Fruit fly (Drosophila melanogaster) whole organism, embryonic: ENCODE data around the gene CG31019.

Experiments
- Bdp1 ChIP-seq: fragments of 200-800 bp; sonication (Bioruptor generic); optimal IDR thresholded peaks from 3 replicates; lab custom pipeline; 2016; ENCODE audit warnings: missing biosample characterization, missing genetic modification characterization
- C15 ChIP-seq: fragments of 200-800 bp; sonication (Bioruptor generic); IDR thresholded peaks from 3 replicates; pipeline ENCODE4 v1.3.6; 2022; ENCODE audit warnings: missing biosample characterization, missing genetic modification characterization
- CG10209 ChIP-seq: fragments of 200-800 bp; sonication (Bioruptor generic); optimal IDR thresholded peaks from 3 replicates; lab custom pipeline; 2017; ENCODE audit warnings: missing biosample characterization, mild to moderate bottlenecking, missing genetic modification characterization, missing genetic modification reagents
- CG10565 ChIP-seq: fragments of 200-800 bp; sonication (Bioruptor generic); optimal IDR thresholded peaks from 3 replicates; lab custom pipeline; 2016; ENCODE audit warnings: missing biosample characterization, mild to moderate bottlenecking, missing genetic modification characterization
- CG11456 ChIP-seq: fragments of 200-800 bp; sonication (Bioruptor generic); IDR thresholded peaks from 3 replicates; pipeline ENCODE4 v1.3.6; 2022; ENCODE audit warnings: missing biosample characterization, missing genetic modification characterization
- CG11560 ChIP-seq: fragments of 200-800 bp; sonication (Bioruptor generic); IDR thresholded peaks from 3 replicates; pipeline ENCODE4 v1.3.6; 2022; ENCODE audit warnings: missing biosample characterization, missing genetic modification characterization
- CG1233 ChIP-seq: fragments of 200-800 bp; sonication (Bioruptor generic); optimal IDR thresholded peaks from 4 replicates; lab custom pipeline; 2018; ENCODE audit warnings: missing biosample characterization, mild to moderate bottlenecking, missing genetic modification characterization
- CG13775 ChIP-seq: fragments of 200-800 bp; sonication (Bioruptor generic); optimal IDR thresholded peaks from 3 replicates; lab custom pipeline; 2017; ENCODE audit warnings: missing biosample characterization, mild to moderate bottlenecking, missing genetic modification characterization
- CG14014 ChIP-seq: fragments of 200-800 bp; sonication (Bioruptor generic); IDR thresholded peaks from 2 replicates; pipeline ENCODE4 v1.3.6; 2022; ENCODE audit warnings: missing biosample characterization, missing genetic modification characterization
- CG15269 ChIP-seq: fragments of 200-800 bp; sonication (Bioruptor generic); optimal IDR thresholded peaks from 2 replicates; lab custom pipeline; 2018; ENCODE audit warnings: missing biosample characterization, mild to moderate bottlenecking, missing genetic modification characterization, moderate library complexity
- CG17359 ChIP-seq: fragments of 200-800 bp; sonication (Bioruptor generic); optimal IDR thresholded peaks from 3 replicates; lab custom pipeline; 2018; ENCODE audit warnings: missing biosample characterization, mild to moderate bottlenecking, missing genetic modification characterization, moderate library complexity
- CG18599 ChIP-seq: fragments of 200-800 bp; sonication (Bioruptor generic); optimal IDR thresholded peaks from 3 replicates; lab custom pipeline; 2017; ENCODE audit warnings: missing biosample characterization, missing genetic modification characterization, mild to moderate bottlenecking, moderate library complexity, missing genetic modification reagents
- CG18764 ChIP-seq: fragments of 200-800 bp; sonication (Bioruptor generic); optimal IDR thresholded peaks from 3 replicates; lab custom pipeline; 2016; ENCODE audit warnings: missing biosample characterization, missing genetic modification characterization
- CG30431 ChIP-seq: fragments of 200-800 bp; sonication (Bioruptor generic); optimal IDR thresholded peaks from 2 replicates; lab custom pipeline; 2017; ENCODE audit warnings: missing biosample characterization, missing genetic modification characterization
- CG34224 ChIP-seq: fragments of 200-800 bp; sonication (Bioruptor generic); IDR thresholded peaks from 3 replicates; pipeline ENCODE4 v1.3.6; 2022; ENCODE audit warnings: missing biosample characterization, missing genetic modification characterization; ENCODE audit not compliant: partially characterized antibody
- CG4282 ChIP-seq: fragments of 200-800 bp; sonication (Bioruptor generic); optimal IDR thresholded peaks from 2 replicates; lab custom pipeline; 2016; ENCODE audit warnings: missing biosample characterization, missing genetic modification characterization
- CG4328 ChIP-seq: fragments of 200-800 bp; sonication (Bioruptor generic); optimal IDR thresholded peaks from 3 replicates; lab custom pipeline; 2017; ENCODE audit warnings: missing biosample characterization, missing genetic modification reagents, missing genetic modification characterization
- CG5245 ChIP-seq: fragments of 200-800 bp; sonication (Bioruptor generic); optimal IDR thresholded peaks from 3 replicates; lab custom pipeline; 2016; ENCODE audit warnings: missing biosample characterization, missing genetic modification characterization
- CG6654 ChIP-seq: fragments of 200-800 bp; sonication (Bioruptor generic); optimal IDR thresholded peaks from 2 replicates; lab custom pipeline; 2017; ENCODE audit warnings: missing biosample characterization, mild to moderate bottlenecking, missing genetic modification characterization
- CG7928 ChIP-seq: fragments of 200-800 bp; sonication (Bioruptor generic); optimal IDR thresholded peaks from 2 replicates; lab custom pipeline; 2017; ENCODE audit warnings: missing biosample characterization, mild to moderate bottlenecking, missing genetic modification characterization
- CG8388 ChIP-seq: fragments of 200-800 bp; sonication (Bioruptor generic); optimal IDR thresholded peaks from 2 replicates; lab custom pipeline; 2019; ENCODE audit warnings: missing biosample characterization, mild to moderate bottlenecking, missing genetic modification characterization, moderate library complexity
- CG9609 ChIP-seq: fragments of 200-800 bp; sonication (Bioruptor generic); optimal IDR thresholded peaks from 3 replicates; lab custom pipeline; 2016; ENCODE audit warnings: missing biosample characterization, missing genetic modification characterization
- CG9797 ChIP-seq: fragments of 200-800 bp; sonication (Bioruptor generic); optimal IDR thresholded peaks from 3 replicates; lab custom pipeline; 2018; ENCODE audit warnings: missing biosample characterization, mild to moderate bottlenecking, missing genetic modification characterization
- CkIIα-i1 ChIP-seq: fragments of 200-800 bp; sonication (Bioruptor generic); IDR thresholded peaks from 2 replicates; pipeline ENCODE4 v1.3.6; 2022; ENCODE audit warnings: missing biosample characterization, missing genetic modification characterization
- Dref ChIP-seq: fragments of 200-800 bp; sonication (Bioruptor generic); IDR thresholded peaks from 2 replicates; pipeline ENCODE4 v1.3.6; 2022; ENCODE audit warnings: missing biosample characterization, missing genetic modification characterization
- Ets97D ChIP-seq: fragments of 200-800 bp; sonication (Bioruptor generic); optimal IDR thresholded peaks from 3 replicates; lab custom pipeline; 2016; ENCODE audit warnings: missing biosample characterization, missing genetic modification characterization
- Fer2 ChIP-seq: fragments of 200-800 bp; sonication (Bioruptor generic); optimal IDR thresholded peaks from 2 replicates; lab custom pipeline; 2018; ENCODE audit warnings: missing biosample characterization, mild to moderate bottlenecking, missing genetic modification characterization, moderate library complexity
- Hey ChIP-seq: fragments of 200-800 bp; sonication (Bioruptor generic); optimal IDR thresholded peaks from 3 replicates; lab custom pipeline; 2018; ENCODE audit warnings: missing biosample characterization, mild to moderate bottlenecking, missing genetic modification characterization
- NK7.1 ChIP-seq: fragments of 200-800 bp; sonication (Bioruptor generic); optimal IDR thresholded peaks from 3 replicates; lab custom pipeline; 2016; ENCODE audit warnings: missing biosample characterization, missing genetic modification characterization
- Oli ChIP-seq: fragments of 200-800 bp; sonication (Bioruptor generic); optimal IDR thresholded peaks from 2 replicates; lab custom pipeline; 2018; ENCODE audit warnings: missing biosample characterization, mild to moderate bottlenecking, missing genetic modification characterization, moderate library complexity
- Six4 ChIP-seq: fragments of 200-800 bp; sonication (Bioruptor generic); optimal IDR thresholded peaks from 2 replicates; lab custom pipeline; 2016; ENCODE audit warnings: missing biosample characterization, missing genetic modification characterization
- Spps ChIP-seq: fragments of 200-800 bp; sonication (Bioruptor generic); optimal IDR thresholded peaks from 2 replicates; lab custom pipeline; 2018; ENCODE audit warnings: missing biosample characterization, mild to moderate bottlenecking, missing genetic modification characterization
- Stat92E ChIP-seq, 3 experiments: fragments of >200 bp in 2 of 3; fragments of 200-800 bp in 1 of 3; sonication (Bioruptor generic) in 1 of 3; optimal IDR thresholded peaks; 2 replicates each; lab custom pipeline; 2017 to 2019; ENCODE audit warnings: missing biosample characterization in 3 of 3, missing genetic modification characterization in 3 of 3, mild to moderate bottlenecking in 1 of 3, moderate library complexity in 1 of 3
- Vsx1 ChIP-seq: fragments of 200-800 bp; sonication (Bioruptor generic); optimal IDR thresholded peaks from 2 replicates; lab custom pipeline; 2017; ENCODE audit warnings: missing biosample characterization, mild to moderate bottlenecking, missing genetic modification characterization, missing genetic modification reagents
- ap ChIP-seq: fragments of 200-800 bp; sonication (Bioruptor generic); IDR thresholded peaks from 2 replicates; pipeline ENCODE4 v1.3.6; 2022; ENCODE audit warnings: missing biosample characterization, missing genetic modification characterization
- bbx ChIP-seq: fragments of 200-800 bp; sonication (Bioruptor generic); IDR thresholded peaks from 2 replicates; pipeline ENCODE4 v1.3.6; 2022; ENCODE audit warnings: missing biosample characterization, missing genetic modification characterization; ENCODE audit not compliant: partially characterized antibody
- chm ChIP-seq: fragments of 200-800 bp; sonication (Bioruptor generic); IDR thresholded peaks from 2 replicates; pipeline ENCODE4 v1.3.6; 2022; ENCODE audit warnings: missing biosample characterization, missing genetic modification characterization
- gt ChIP-seq: fragments of 200-800 bp; sonication (Bioruptor generic); IDR thresholded peaks from 2 replicates; pipeline ENCODE4 v1.3.6; 2022; ENCODE audit warnings: missing biosample characterization, missing genetic modification characterization
- kni ChIP-seq: fragments of 200-800 bp; sonication (Bioruptor generic); optimal IDR thresholded peaks from 3 replicates; lab custom pipeline; 2017; ENCODE audit warnings: mild to moderate bottlenecking, missing biosample characterization, missing genetic modification reagents, missing genetic modification characterization
- lab ChIP-seq: fragments of 200-800 bp; sonication (Bioruptor generic); optimal IDR thresholded peaks from 3 replicates; lab custom pipeline; 2017; ENCODE audit warnings: missing biosample characterization, missing genetic modification characterization, mild to moderate bottlenecking, moderate library complexity, missing genetic modification reagents
- pros ChIP-seq: fragments of 200-800 bp; sonication (Bioruptor generic); optimal IDR thresholded peaks from 3 replicates; lab custom pipeline; 2019; ENCODE audit warnings: missing biosample characterization, mild to moderate bottlenecking, missing genetic modification characterization, moderate library complexity
- ranshi ChIP-seq: fragments of 200-800 bp; sonication (Bioruptor generic); IDR thresholded peaks from 2 replicates; pipeline ENCODE4 v1.3.6; 2022; ENCODE audit warnings: missing biosample characterization, missing genetic modification characterization
- ro ChIP-seq: fragments of 200-800 bp; sonication (Bioruptor generic); IDR thresholded peaks from 2 replicates; pipeline ENCODE4 v1.3.6; 2022; ENCODE audit warnings: missing biosample characterization, missing genetic modification characterization
- schlank ChIP-seq: fragments of 200-800 bp; sonication (Bioruptor generic); optimal IDR thresholded peaks from 2 replicates; lab custom pipeline; 2018; ENCODE audit warnings: missing biosample characterization, mild to moderate bottlenecking, missing genetic modification characterization
- sima ChIP-seq: fragments of 200-800 bp; sonication (Bioruptor generic); optimal IDR thresholded peaks from 2 replicates; lab custom pipeline; 2016; ENCODE audit warnings: missing biosample characterization, missing genetic modification characterization
- sna ChIP-seq: fragments of 200-800 bp; sonication (Bioruptor generic); IDR thresholded peaks from 2 replicates; pipeline ENCODE4 v1.3.6; 2022; ENCODE audit warnings: missing biosample characterization, missing genetic modification characterization; ENCODE audit not compliant: partially characterized antibody
- so ChIP-seq: fragments of 200-800 bp; sonication (Bioruptor generic); IDR thresholded peaks from 3 replicates; pipeline ENCODE4 v1.3.6; 2022; ENCODE audit warnings: missing biosample characterization, missing genetic modification characterization
- tgo ChIP-seq: fragments of 200-800 bp; sonication (Bioruptor generic); IDR thresholded peaks from 3 replicates; pipeline ENCODE4 v1.3.6; 2022; ENCODE audit warnings: missing biosample characterization, missing genetic modification characterization
- zen ChIP-seq: fragments of 200-800 bp; sonication (Bioruptor generic); optimal IDR thresholded peaks from 3 replicates; lab custom pipeline; 2018; ENCODE audit warnings: missing biosample characterization, mild to moderate bottlenecking, missing genetic modification characterization, moderate library complexity

Gene CG31019

dm6 chr3R:30601440-30602256 is 4.8 kb downstream of the CG31019 start, which contains the start of the genes CG2246 and CG31021 (continued):
- TF ChIP-seq CG14014 (GFP tag; lab: Robert Waterston, UW): 0 out of 2 replicates have a peak, but pooled peaks have one; percentile 23
- TF ChIP-seq Stat92E (GFP tag; optimal IDR thresholded peaks at IDR 0.05; lab: Kevin White, UChicago): peak in 1 of 3 experiments; percentile 94
- peak; percentile 36 for TF ChIP-seq CG9609
- peak; percentile 21 for TF ChIP-seq Six4 (GFP tag; lab: Kevin White, UChicago)
- no peak for TF ChIP-seq NK7.1 (GFP tag; lab: Kevin White, UChicago)
- TF ChIP-seq CG8388 (GFP tag; lab: Kevin White, UChicago): peak; percentile 23
- no peak for TF ChIP-seq gt
- TF ChIP-seq CG9797 (GFP tag; lab: Kevin White, UChicago): peak; percentile 30
- TF ChIP-seq CG18599 (GFP tag; lab: Kevin White, UChicago): no peak
- TF ChIP-seq ap (GFP tag; lab: Robert Waterston, UW): no peak
- no peak for TF ChIP-seq Fer2 (tag; lab: Kevin White, UChicago)
- no peak for TF ChIP-seq Spps (tag; lab: Kevin White, UChicago)
- TF ChIP-seq Bdp1: peak; percentile 51
- TF ChIP-seq CG5245 (GFP tag; lab: Kevin White, UChicago): peak; percentile 32
- peak; percentile 63 for TF ChIP-seq Dref
- TF ChIP-seq CG10565 (GFP tag; lab: Kevin White, UChicago): no peak
- TF ChIP-seq bbx (GFP tag; lab: Robert Waterston, UW): peak; percentile 79
- TF ChIP-seq CG17359 (tag; lab: Kevin White, UChicago): peak; percentile 19
- TF ChIP-seq tgo (GFP tag; lab: Robert Waterston, UW): peak; percentile 41
- TF ChIP-seq CG15269 (tag; lab: Kevin White, UChicago): peak; percentile 28
- TF ChIP-seq C15: no peak
- no peak for TF ChIP-seq Vsx1 (GFP tag; lab: Kevin White, UChicago)
- TF ChIP-seq ro: no peak
- no peak for TF ChIP-seq pros (GFP tag; lab: Kevin White, UChicago)
- TF ChIP-seq CG34224 (GFP tag; lab: Robert Waterston, UW): peak; percentile 72; the same call in 2 of the 3 replicates
- TF ChIP-seq CG6654 (GFP tag; lab: Kevin White, UChicago): no peak
- peak; percentile 53 for TF ChIP-seq CG13775 (GFP tag; lab: Kevin White, UChicago)
- peak; percentile 64 for TF ChIP-seq kni (GFP tag; lab: Kevin White, UChicago)
- TF ChIP-seq CG11456 (GFP tag; lab: Robert Waterston, UW): peak; percentile 82
- TF ChIP-seq zen (tag; lab: Kevin White, UChicago): peak; percentile 29
- TF ChIP-seq lab (GFP tag; lab: Kevin White, UChicago): peak; percentile 58
- peak; percentile 66 for TF ChIP-seq CG4282
- TF ChIP-seq Hey (tag; lab: Kevin White, UChicago): no peak
- TF ChIP-seq ranshi (GFP tag; lab: Robert Waterston, UW): peak; percentile 25
- no peak for TF ChIP-seq CG4328 (GFP tag; lab: Kevin White, UChicago)
- TF ChIP-seq chm: no peak
- TF ChIP-seq CkIIα-i1 (GFP tag; lab: Robert Waterston, UW): no peak
- TF ChIP-seq schlank (tag; lab: Kevin White, UChicago): no peak
- TF ChIP-seq CG30431 (GFP tag; lab: Kevin White, UChicago): no peak
- TF ChIP-seq so: no peak
- TF ChIP-seq sima (GFP tag; lab: Kevin White, UChicago): no peak
- TF ChIP-seq CG18764 (GFP tag; lab: Kevin White, UChicago): no peak
- peak; percentile 80; the same call in 1 of the 3 replicates for TF ChIP-seq CG11560
- no peak for TF ChIP-seq CG1233 (GFP tag; lab: Kevin White, UChicago)
- no peak for TF ChIP-seq CG7928 (GFP tag; lab: Kevin White, UChicago)
- no peak for TF ChIP-seq Oli (tag; lab: Kevin White, UChicago)
- peak; percentile 86 for TF ChIP-seq Ets97D (GFP tag; lab: Kevin White, UChicago)
- peak; percentile 80 for TF ChIP-seq sna (GFP tag; lab: Robert Waterston, UW)
- no peak for TF ChIP-seq CG10209 (GFP tag; lab: Kevin White, UChicago)
